Fruit fly (Drosophila melanogaster) whole organism, wandering third instar larva: ENCODE results near the gene CG9784.

Source experiments
- CrebA ChIP-seq: fragments of 200-800 bp; sonication (Bioruptor generic); optimal IDR thresholded peaks from 2 replicates; lab custom pipeline; 2016; ENCODE audit warnings: missing biosample characterization, mild to moderate bottlenecking, missing genetic modification characterization, borderline replicate concordance
- HLH106 ChIP-seq: fragments of 200-800 bp; optimal IDR thresholded peaks from 3 replicates; lab custom pipeline; 2019; ENCODE audit warnings: missing biosample characterization, mild to moderate bottlenecking, missing genetic modification characterization, moderate library complexity
- Sp1 ChIP-seq: fragments of 200-800 bp; sonication (Bioruptor generic); optimal IDR thresholded peaks from 3 replicates; lab custom pipeline; 2019; ENCODE audit warnings: missing biosample characterization, mild to moderate bottlenecking, missing genetic modification characterization, moderate library complexity
- Vsx2 ChIP-seq: fragments of 200-300, 225-300 bp; sonication (Bioruptor generic); optimal IDR thresholded peaks from 2 replicates; lab custom pipeline; 2018; ENCODE audit warnings: missing biosample characterization, missing genetic modification characterization; ENCODE audit not compliant: partially characterized antibody
- ey ChIP-seq: fragments of 200-800 bp; sonication (Bioruptor generic); optimal IDR thresholded peaks from 2 replicates; lab custom pipeline; 2016; ENCODE audit warnings: missing biosample characterization, missing genetic modification characterization
- foxo ChIP-seq, 2 experiments: fragments of 200-800 bp; sonication (Bioruptor generic); optimal IDR thresholded peaks; 2 replicates in 1 of 2; 3 replicates in 1 of 2; lab custom pipeline; 2016 to 2017; ENCODE audit warnings: missing biosample characterization in 2 of 2, missing genetic modification characterization in 2 of 2
- h ChIP-seq: fragments of 200-800 bp; sonication (Bioruptor generic); optimal IDR thresholded peaks from 3 replicates; lab custom pipeline; 2016; ENCODE audit warnings: missing biosample characterization, mild to moderate bottlenecking, missing genetic modification characterization
- sage ChIP-seq: fragments of 200-800 bp; sonication (Bioruptor generic); optimal IDR thresholded peaks from 2 replicates; lab custom pipeline; 2016; ENCODE audit warnings: missing biosample characterization, mild to moderate bottlenecking, missing genetic modification characterization
- woc ChIP-seq: sonication (Bioruptor generic); optimal IDR thresholded peaks from 2 replicates; lab custom pipeline; 2016; ENCODE audit warnings: missing biosample characterization, mild to moderate bottlenecking, missing genetic modification characterization

DNA sequence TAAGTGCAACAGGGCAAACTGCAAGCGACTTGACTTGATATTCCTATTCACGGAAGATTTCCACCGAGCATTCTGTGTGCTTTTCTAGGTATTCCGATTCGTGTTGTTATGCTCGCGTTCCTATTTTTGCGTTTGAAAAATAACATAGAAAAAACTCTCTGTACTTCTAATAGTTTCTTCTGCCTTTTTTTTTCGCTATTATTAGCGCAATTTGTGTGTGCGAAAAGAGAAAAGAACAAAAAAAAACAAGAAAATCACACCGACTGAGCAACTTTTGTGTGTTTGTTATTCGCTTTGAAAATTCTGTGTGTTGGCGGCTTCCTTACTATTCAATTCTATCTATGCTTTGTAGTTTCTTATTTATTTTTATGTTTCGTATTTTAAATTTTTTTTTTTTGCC, 15.3 kb downstream of the CG9784 start:
- TF ChIP-seq ey (GFP tag; lab: Kevin White, UChicago), result no peak
- no peak for TF ChIP-seq woc (GFP tag; lab: Kevin White, UChicago)
- no peak for TF ChIP-seq sage (GFP tag; lab: Kevin White, UChicago)
- TF ChIP-seq Vsx2 (GFP tag; lab: Kevin White, UChicago), result no peak
- no peak for TF ChIP-seq h (GFP tag; lab: Kevin White, UChicago)
- TF ChIP-seq Sp1, result no peak
- no peak for TF ChIP-seq CrebA (GFP tag; lab: Kevin White, UChicago)
- TF ChIP-seq HLH106 (tag; lab: Kevin White, UChicago), result no peak
- no peak for TF ChIP-seq foxo (GFP tag; optimal IDR thresholded peaks at IDR 0.05; lab: Kevin White, UChicago)
